Worm (Caenorhabditis elegans): ENCODE measurements around the gene gldi-4.
A peak's percentile ranks its signal among the peaks of the same experiment; 100 is the strongest.

gldi-4 gene

ce11 chrIV:7039476-7040261 is 22.2 kb downstream of the gldi-4 start, which contains the start of the genes cogc-2 and klp-18 (continued):
- TF ChIP-seq pha-4 (GFP tag; IDR thresholded peaks at IDR 0.05) (peak; percentile 59; the same call in 1 of the 2 replicates), pha-4 (tag; optimal IDR thresholded peaks at IDR 0.05) (peak; percentile 50), jun-1 (tag; optimal IDR thresholded peaks at IDR 0.05) (no peak), hlh-30 (tag; optimal IDR thresholded peaks at IDR 0.05; ENCODE audit: insufficient read depth) (peak; percentile 91), lir-3 (tag; optimal IDR thresholded peaks at IDR 0.05) (no peak), ceh-44 (GFP tag; IDR thresholded peaks at IDR 0.05) (no peak), nhr-11 (tag; optimal IDR thresholded peaks at IDR 0.05) (peak; percentile 20), duxl-1 (tag; optimal IDR thresholded peaks at IDR 0.05; ENCODE audit: poor library complexity) (peak; percentile 66), daf-12 (tag; optimal IDR thresholded peaks at IDR 0.05) (no peak), tag-97 (GFP tag; IDR thresholded peaks at IDR 0.05) (no peak), Y48G9A.11 (GFP tag; IDR thresholded peaks at IDR 0.05) (peak; percentile 69; the same call in 1 of the 2 replicates), ztf-7 (tag; optimal IDR thresholded peaks at IDR 0.05) (no peak), snpc-4 (tag; optimal IDR thresholded peaks at IDR 0.05) (no peak), nhr-102 (tag; optimal IDR thresholded peaks at IDR 0.05) (peak; percentile 57), egl-43 (GFP tag; IDR thresholded peaks at IDR 0.05) (no peak), lin-15B (tag; optimal IDR thresholded peaks at IDR 0.05) (peak; percentile 35), nhr-48 (tag; optimal IDR thresholded peaks at IDR 0.05) (peak; percentile 39), T26A8.4 (GFP tag; IDR thresholded peaks at IDR 0.05) (peak; percentile 72), daf-16 (GFP tag; optimal IDR thresholded peaks at IDR 0.05) (no peak), daf-16 (tag; optimal IDR thresholded peaks at IDR 0.05) (peak; percentile 58), F49E8.2 (tag; optimal IDR thresholded peaks at IDR 0.05; ENCODE audit: borderline replicate concordance) (peak; percentile 96), unc-130 (GFP tag; optimal IDR thresholded peaks at IDR 0.05) (peak; percentile 91), spr-1 (tag; optimal IDR thresholded peaks at IDR 0.05) (peak; percentile 62), F26F4.8 (GFP tag; conservative IDR thresholded peaks at IDR 0.05) (no peak), zfp-3 (GFP tag; conservative IDR thresholded peaks at IDR 0.05) (0 out of 2 replicates have a peak, but pooled peaks have one; percentile 17), nhr-25 (tag; optimal IDR thresholded peaks at IDR 0.05; ENCODE audit: borderline replicate concordance, insufficient read depth) (peak; percentile 64)

ce11 chrIV:7043430-7043829 is 26.0 kb downstream of the gldi-4 start:
- TF ChIP-seq nhr-25 (tag; optimal IDR thresholded peaks at IDR 0.05; ENCODE audit: borderline replicate concordance, insufficient read depth) = no peak
- no peak for TF ChIP-seq hlh-11 (tag; optimal IDR thresholded peaks at IDR 0.05)
- peak; percentile 0 for TF ChIP-seq aha-1 (tag)
- peak; percentile 19 for TF ChIP-seq Y5F2A.4 (GFP tag; optimal IDR thresholded peaks at IDR 0.05)
- TF ChIP-seq zfp-3 (GFP tag; conservative IDR thresholded peaks at IDR 0.05) = 0 out of 2 replicates have a peak, but pooled peaks have one; percentile 13
- TF ChIP-seq madf-5 (GFP tag; IDR thresholded peaks at IDR 0.05) = peak in 1 of 2 experiments; percentile 68; a peak in 1 of 4 replicates
- TF ChIP-seq nhr-111 (GFP tag; optimal IDR thresholded peaks at IDR 0.05) = peak; percentile 78
- no peak for TF ChIP-seq dve-1 (tag; optimal IDR thresholded peaks at IDR 0.05; ENCODE audit: insufficient read depth)
- TF ChIP-seq F49E8.2 (tag; optimal IDR thresholded peaks at IDR 0.05; ENCODE audit: borderline replicate concordance) = peak; percentile 87
- peak; percentile 78 for TF ChIP-seq snpc-1.2 (GFP tag; IDR thresholded peaks at IDR 0.05)
- no peak for TF ChIP-seq attf-4 (tag; optimal IDR thresholded peaks at IDR 0.05)
- no peak for TF ChIP-seq daf-16 (GFP tag; optimal IDR thresholded peaks at IDR 0.05)
- no peak for TF ChIP-seq daf-16 (tag; optimal IDR thresholded peaks at IDR 0.05)
- peak; percentile 63 for TF ChIP-seq lin-38 (GFP tag; IDR thresholded peaks at IDR 0.05)
- peak; percentile 45; the same call in 1 of the 2 replicates for TF ChIP-seq arid-1 (GFP tag; conservative IDR thresholded peaks at IDR 0.05)
